Fruit fly (Drosophila melanogaster) whole organism, embryonic: ENCODE measurements around the gene CG34026.

ENCODE experiments used
- Adf1 ChIP-seq: fragments of 200-800 bp; sonication (Bioruptor generic); IDR thresholded peaks from 2 replicates; pipeline ENCODE4 v1.3.6; 2022; ENCODE audit warnings: missing biosample characterization, missing genetic modification characterization
- B-H2 ChIP-seq: fragments of 200-800 bp; sonication (Bioruptor generic); optimal IDR thresholded peaks from 2 replicates; lab custom pipeline; 2018; ENCODE audit warnings: missing biosample characterization, mild to moderate bottlenecking, missing genetic modification characterization
- BtbVII ChIP-seq: fragments of 200-800 bp; sonication (Bioruptor generic); optimal IDR thresholded peaks from 3 replicates; lab custom pipeline; 2017; ENCODE audit warnings: missing biosample characterization, mild to moderate bottlenecking, missing genetic modification characterization
- CG10209 ChIP-seq: fragments of 200-800 bp; sonication (Bioruptor generic); optimal IDR thresholded peaks from 3 replicates; lab custom pipeline; 2017; ENCODE audit warnings: missing biosample characterization, mild to moderate bottlenecking, missing genetic modification characterization, missing genetic modification reagents
- CG10654 ChIP-seq: fragments of 200-800 bp; sonication (Bioruptor generic); optimal IDR thresholded peaks from 2 replicates; lab custom pipeline; 2016; ENCODE audit warnings: missing biosample characterization, missing genetic modification characterization
- CG11093 ChIP-seq: fragments of 200-800 bp; sonication (Bioruptor generic); IDR thresholded peaks from 3 replicates; pipeline ENCODE4 v1.3.6; 2022; ENCODE audit warnings: missing biosample characterization, missing genetic modification characterization
- CG11398 ChIP-seq: fragments of 200-800 bp; sonication (Bioruptor generic); optimal IDR thresholded peaks from 2 replicates; lab custom pipeline; 2016; ENCODE audit warnings: missing biosample characterization, missing genetic modification characterization
- CG12155 ChIP-seq: fragments of 200-800 bp; sonication (Bioruptor generic); optimal IDR thresholded peaks from 3 replicates; lab custom pipeline; 2016; ENCODE audit warnings: missing biosample characterization, missing genetic modification characterization
- CG15696 ChIP-seq: fragments of 200-800 bp; sonication (Bioruptor generic); optimal IDR thresholded peaks from 2 replicates; lab custom pipeline; 2019; ENCODE audit warnings: missing biosample characterization, mild to moderate bottlenecking, missing genetic modification characterization, moderate library complexity
- CG17328 ChIP-seq: fragments of 200-800 bp; sonication (Bioruptor generic); IDR thresholded peaks from 2 replicates; pipeline ENCODE4 v1.3.6; 2022; ENCODE audit warnings: missing biosample characterization, missing genetic modification characterization
- CG2120 ChIP-seq: fragments of 200-800 bp; sonication (Bioruptor generic); optimal IDR thresholded peaks from 3 replicates; lab custom pipeline; 2016; ENCODE audit warnings: missing biosample characterization, missing genetic modification characterization
- CG9609 ChIP-seq: fragments of 200-800 bp; sonication (Bioruptor generic); optimal IDR thresholded peaks from 3 replicates; lab custom pipeline; 2016; ENCODE audit warnings: missing biosample characterization, missing genetic modification characterization
- CHES-1-like ChIP-seq: fragments of 200-800 bp; sonication (Bioruptor generic); optimal IDR thresholded peaks from 2 replicates; lab custom pipeline; 2016; ENCODE audit warnings: missing biosample characterization, missing genetic modification characterization
- Chrac-16 ChIP-seq: fragments of 200-800 bp; sonication (Bioruptor generic); optimal IDR thresholded peaks from 3 replicates; lab custom pipeline; 2016; ENCODE audit warnings: missing biosample characterization, missing genetic modification characterization
- Dek ChIP-seq: fragments of 200-800 bp; sonication (Bioruptor generic); optimal IDR thresholded peaks from 3 replicates; lab custom pipeline; 2019; ENCODE audit warnings: missing biosample characterization, mild to moderate bottlenecking, missing genetic modification characterization, moderate library complexity
- Dref ChIP-seq: fragments of 200-800 bp; sonication (Bioruptor generic); IDR thresholded peaks from 2 replicates; pipeline ENCODE4 v1.3.6; 2022; ENCODE audit warnings: missing biosample characterization, missing genetic modification characterization
- Fer1 ChIP-seq: fragments of 200-800 bp; sonication (Bioruptor generic); optimal IDR thresholded peaks from 2 replicates; lab custom pipeline; 2017; ENCODE audit warnings: missing biosample characterization, mild to moderate bottlenecking, missing genetic modification characterization
- Hr51 ChIP-seq, 2 experiments: fragments of 200-800 bp; sonication (Bioruptor generic); optimal IDR thresholded peaks; 2 replicates in 1 of 2; 3 replicates in 1 of 2; lab custom pipeline; 2016 to 2018; ENCODE audit warnings: missing biosample characterization in 2 of 2, missing genetic modification characterization in 2 of 2, mild to moderate bottlenecking in 1 of 2, moderate library complexity in 1 of 2
- Jarid2 ChIP-seq: fragments of 200-800 bp; sonication (Bioruptor generic); optimal IDR thresholded peaks from 3 replicates; lab custom pipeline; 2017; ENCODE audit warnings: mild to moderate bottlenecking, missing biosample characterization, missing genetic modification reagents, missing genetic modification characterization
- MESR4 ChIP-seq: fragments of 200-800 bp; sonication (Bioruptor generic); optimal IDR thresholded peaks from 2 replicates; lab custom pipeline; 2018; ENCODE audit warnings: missing biosample characterization, mild to moderate bottlenecking, missing genetic modification characterization, moderate library complexity
- Meics ChIP-seq: fragments of 200-800 bp; sonication (Bioruptor generic); optimal IDR thresholded peaks from 2 replicates; lab custom pipeline; 2017; ENCODE audit warnings: missing biosample characterization, mild to moderate bottlenecking, missing genetic modification characterization
- Oli ChIP-seq: fragments of 200-800 bp; sonication (Bioruptor generic); optimal IDR thresholded peaks from 2 replicates; lab custom pipeline; 2018; ENCODE audit warnings: missing biosample characterization, mild to moderate bottlenecking, missing genetic modification characterization, moderate library complexity
- Ravus ChIP-seq: fragments of 200-800 bp; sonication (Bioruptor generic); IDR thresholded peaks from 2 replicates; pipeline ENCODE4 v1.3.6; 2022; ENCODE audit warnings: missing biosample characterization, missing genetic modification characterization
- YL-1 ChIP-seq: fragments of 200-800 bp; sonication (Bioruptor generic); optimal IDR thresholded peaks from 3 replicates; lab custom pipeline; 2017; ENCODE audit warnings: missing biosample characterization, mild to moderate bottlenecking, missing genetic modification characterization
- abd-A ChIP-seq: fragments of 200-800 bp; sonication (Bioruptor generic); optimal IDR thresholded peaks from 3 replicates; lab custom pipeline; 2019; ENCODE audit warnings: missing biosample characterization, mild to moderate bottlenecking, missing genetic modification characterization, moderate library complexity
- bab2 ChIP-seq: fragments of 200-800 bp; sonication (Bioruptor generic); optimal IDR thresholded peaks from 2 replicates; lab custom pipeline; 2016; ENCODE audit warnings: missing biosample characterization, missing genetic modification characterization
- cg ChIP-seq: fragments of 200-800 bp; sonication (Bioruptor generic); optimal IDR thresholded peaks from 3 replicates; lab custom pipeline; 2019; ENCODE audit warnings: missing biosample characterization, mild to moderate bottlenecking, missing genetic modification characterization, moderate library complexity
- corto ChIP-seq: fragments of 200-800 bp; sonication (Bioruptor generic); optimal IDR thresholded peaks from 2 replicates; lab custom pipeline; 2016; ENCODE audit warnings: missing biosample characterization, mild to moderate bottlenecking, missing genetic modification characterization, moderate library complexity
- croc ChIP-seq: fragments of 200-800 bp; sonication (Bioruptor generic); conservative IDR thresholded peaks from 3 replicates; pipeline ENCODE4 v1.3.6; 2022; ENCODE audit warnings: missing biosample characterization, missing genetic modification characterization
- dpn ChIP-seq, 2 experiments: fragments of 200-800 bp; sonication (Bioruptor generic); optimal IDR thresholded peaks; 3 replicates each; lab custom pipeline; 2016; ENCODE audit warnings: missing biosample characterization in 2 of 2, missing genetic modification characterization in 2 of 2
- exex ChIP-seq: fragments of 200-800 bp; sonication (Bioruptor generic); optimal IDR thresholded peaks from 4 replicates; lab custom pipeline; 2018; ENCODE audit warnings: missing biosample characterization, mild to moderate bottlenecking, missing genetic modification characterization, moderate library complexity
- fd3F ChIP-seq: fragments of 200-800 bp; sonication (Bioruptor generic); optimal IDR thresholded peaks from 2 replicates; lab custom pipeline; 2018; ENCODE audit warnings: missing biosample characterization, mild to moderate bottlenecking, missing genetic modification characterization, moderate library complexity
- hbn ChIP-seq: fragments of 200-800 bp; sonication (Bioruptor generic); IDR thresholded peaks from 2 replicates; pipeline ENCODE4 v1.3.6; 2022; ENCODE audit warnings: missing biosample characterization, missing genetic modification characterization; ENCODE audit not compliant: partially characterized antibody
- insv ChIP-seq, 2 experiments: fragments of 200-800 bp; sonication (Bioruptor generic); optimal IDR thresholded peaks; 3 replicates each; lab custom pipeline; 2016 to 2018; ENCODE audit warnings: missing biosample characterization in 2 of 2, missing genetic modification characterization in 2 of 2
- mam ChIP-seq: fragments of 200-800 bp; sonication (Bioruptor generic); optimal IDR thresholded peaks from 3 replicates; lab custom pipeline; 2016; ENCODE audit warnings: missing biosample characterization, missing genetic modification characterization
- nerfin-2 ChIP-seq: fragments of 200-800 bp; sonication (Bioruptor generic); IDR thresholded peaks from 2 replicates; pipeline ENCODE4 v1.3.6; 2022; ENCODE audit warnings: missing biosample characterization, missing genetic modification characterization; ENCODE audit not compliant: partially characterized antibody
- nom ChIP-seq: fragments of 200-800 bp; sonication (Bioruptor generic); optimal IDR thresholded peaks from 2 replicates; lab custom pipeline; 2017; ENCODE audit warnings: missing biosample characterization, missing genetic modification characterization, mild to moderate bottlenecking, moderate library complexity, missing genetic modification reagents
- phol ChIP-seq: fragments of 200-800 bp; sonication (Bioruptor generic); optimal IDR thresholded peaks from 3 replicates; lab custom pipeline; 2018; ENCODE audit warnings: missing biosample characterization, mild to moderate bottlenecking, missing genetic modification characterization, moderate library complexity
- sens ChIP-seq: fragments of 200-800 bp; sonication (Bioruptor generic); peaks from one replicate; lab custom pipeline; 2016; ENCODE audit warnings: missing biosample characterization, missing genetic modification characterization
- shn ChIP-seq: fragments of 200-800 bp; sonication (Bioruptor generic); optimal IDR thresholded peaks from 3 replicates; lab custom pipeline; 2016; ENCODE audit warnings: missing biosample characterization, missing genetic modification characterization
- unpg ChIP-seq: fragments of 200-800 bp; sonication (Bioruptor generic); optimal IDR thresholded peaks from 3 replicates; lab custom pipeline; 2018; ENCODE audit warnings: missing biosample characterization, mild to moderate bottlenecking, missing genetic modification characterization, moderate library complexity
- usp ChIP-seq: fragments of >200 bp; optimal IDR thresholded peaks from 2 replicates; lab custom pipeline; 2017; ENCODE audit warnings: missing biosample characterization, missing genetic modification characterization
- vfl ChIP-seq: fragments of 200-800 bp; sonication (Bioruptor generic); optimal IDR thresholded peaks from 2 replicates; lab custom pipeline; 2016; ENCODE audit warnings: missing biosample characterization, missing genetic modification characterization
- vvl ChIP-seq: fragments of 200-800 bp; sonication (Bioruptor generic); IDR thresholded peaks from 2 replicates; pipeline ENCODE4 v1.3.6; 2022; ENCODE audit warnings: missing biosample characterization, missing genetic modification characterization
- zen ChIP-seq: fragments of 200-800 bp; sonication (Bioruptor generic); optimal IDR thresholded peaks from 3 replicates; lab custom pipeline; 2018; ENCODE audit warnings: missing biosample characterization, mild to moderate bottlenecking, missing genetic modification characterization, moderate library complexity

Gene CG34026

dm6 chrX:9576504-9577337 lies 43.1 kb downstream of the CG34026 start (continued):
- TF ChIP-seq CG17328 (no peak), abd-A (tag; lab: Kevin White, UChicago) (no peak), CG12155 (GFP tag; lab: Kevin White, UChicago) (no peak), insv (GFP tag; optimal IDR thresholded peaks at IDR 0.05; lab: Kevin White, UChicago) (no peak), Chrac-16 (GFP tag; lab: Kevin White, UChicago) (no peak), corto (GFP tag; lab: Kevin White, UChicago) (no peak), sens (GFP tag; lab: Kevin White, UChicago) (peak; percentile 59), CHES-1-like (GFP tag; lab: Kevin White, UChicago) (no peak), B-H2 (GFP tag; lab: Kevin White, UChicago) (no peak), croc (GFP tag; lab: Robert Waterston, UW) (no peak), CG11398 (GFP tag; lab: Kevin White, UChicago) (no peak), Fer1 (GFP tag; lab: Kevin White, UChicago) (no peak), Oli (no peak), Dek (no peak), zen (tag; lab: Kevin White, UChicago) (no peak), Meics (no peak), bab2 (no peak), CG15696 (no peak), MESR4 (GFP tag; lab: Kevin White, UChicago) (no peak), CG2120 (no peak), dpn (GFP tag; optimal IDR thresholded peaks at IDR 0.05; lab: Kevin White, UChicago) (no peak), CG10209 (no peak), Dref (GFP tag; lab: Robert Waterston, UW) (no peak), shn (GFP tag; lab: Kevin White, UChicago) (no peak), Jarid2 (no peak), vfl (GFP tag; lab: Kevin White, UChicago) (no peak), Adf1 (GFP tag; lab: Robert Waterston, UW) (no peak), CG10654 (GFP tag; lab: Kevin White, UChicago) (no peak), CG11093 (GFP tag; lab: Robert Waterston, UW) (no peak), CG9609 (GFP tag; lab: Kevin White, UChicago) (no peak), exex (peak; percentile 92), cg (no peak), Hr51 (GFP tag; optimal IDR thresholded peaks at IDR 0.05; lab: Kevin White, UChicago) (no peak), vvl (peak; percentile 36; the same call in 1 of the 2 replicates), YL-1 (no peak), usp (no peak), fd3F (GFP tag; lab: Kevin White, UChicago) (no peak), BtbVII (no peak), Ravus (GFP tag; lab: Robert Waterston, UW) (no peak), mam (GFP tag; lab: Kevin White, UChicago) (no peak)
- TF ChIP-seq, all 482 proteins: peak for 25

dm6 chrX:9577338-9577644 lies 43.7 kb downstream of the CG34026 start:
- TF ChIP-seq nerfin-2 (no peak), nom (GFP tag; lab: Kevin White, UChicago) (peak; percentile 73), phol (no peak), hbn (GFP tag; lab: Robert Waterston, UW) (no peak), unpg (no peak)
- TF ChIP-seq, all 482 proteins: peak for 1
